Worm (Caenorhabditis elegans): Measurements from ENCODE around the gene acdh-11.

Gene acdh-11

ce11 chrIII:10562542-10562941 is 3.5 kb upstream of the acdh-11 start:
- TF ChIP-seq nhr-23 (tag; optimal IDR thresholded peaks at IDR 0.05) (peak; percentile 25), ceh-28 (tag; optimal IDR thresholded peaks at IDR 0.05) (peak; percentile 79), lin-39 (tag; optimal IDR thresholded peaks at IDR 0.05) (peak; percentile 12), egl-5 (tag; optimal IDR thresholded peaks at IDR 0.05) (no peak), elt-3 (tag; optimal IDR thresholded peaks at IDR 0.05) (no peak), ceh-16 (tag; optimal IDR thresholded peaks at IDR 0.05) (no peak), fkh-2 (tag; optimal IDR thresholded peaks at IDR 0.05) (no peak), aly-2 (tag; optimal IDR thresholded peaks at IDR 0.05) (no peak), nhr-77 (tag; optimal IDR thresholded peaks at IDR 0.05) (no peak)

ce11 chrIII:10569246-10569645 is 3.2 kb downstream of the acdh-11 start:
- no peak for TF ChIP-seq mdl-1 (tag; optimal IDR thresholded peaks at IDR 0.05)
- TF ChIP-seq nhr-76 (tag; optimal IDR thresholded peaks at IDR 0.05), result no peak
- TF ChIP-seq nfya-1 (tag; optimal IDR thresholded peaks at IDR 0.05; ENCODE audit: insufficient read depth), result peak; percentile 71
- no peak for TF ChIP-seq unc-39 (tag; optimal IDR thresholded peaks at IDR 0.05)
- no peak for TF ChIP-seq nhr-11 (tag; optimal IDR thresholded peaks at IDR 0.05)
- no peak for TF ChIP-seq hmg-11 (tag; optimal IDR thresholded peaks at IDR 0.05)

DNA sequence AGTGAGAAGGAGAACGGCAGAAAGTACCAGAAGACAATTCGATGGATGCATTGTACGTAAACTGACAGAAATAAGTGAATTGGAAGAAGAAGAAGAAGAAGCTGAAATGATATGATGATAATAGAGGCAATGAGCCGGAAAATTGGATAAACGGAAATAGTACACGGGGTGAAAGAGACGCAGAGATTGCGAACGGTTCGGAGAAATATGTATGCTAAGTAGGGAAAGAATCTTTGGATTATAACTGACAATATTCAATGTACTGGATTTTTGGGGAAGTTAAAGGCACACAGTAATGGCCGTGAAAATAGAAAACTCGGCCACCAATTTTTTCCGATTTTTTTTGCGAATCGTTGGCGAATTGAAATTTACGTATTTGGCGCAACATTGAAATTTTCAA is 9.3 kb downstream of the acdh-11 start, which contains the start of gene Y45F3A.4:
Gene Y45F3A.4, minus strand, starts transcription at position 101 of the 400 bp plus-strand sequence.
- no peak for TF ChIP-seq nhr-28 (tag; optimal IDR thresholded peaks at IDR 0.05)
- TF ChIP-seq jun-1 (tag; optimal IDR thresholded peaks at IDR 0.05), result no peak
- TF ChIP-seq ZK546.5 (tag; optimal IDR thresholded peaks at IDR 0.05), result no peak
- no peak for TF ChIP-seq nhr-25 (tag; optimal IDR thresholded peaks at IDR 0.05)
- no peak for TF ChIP-seq ama-1 (optimal IDR thresholded peaks at IDR 0.05)
- no peak for TF ChIP-seq nhr-77 (tag; optimal IDR thresholded peaks at IDR 0.05)

DNA sequence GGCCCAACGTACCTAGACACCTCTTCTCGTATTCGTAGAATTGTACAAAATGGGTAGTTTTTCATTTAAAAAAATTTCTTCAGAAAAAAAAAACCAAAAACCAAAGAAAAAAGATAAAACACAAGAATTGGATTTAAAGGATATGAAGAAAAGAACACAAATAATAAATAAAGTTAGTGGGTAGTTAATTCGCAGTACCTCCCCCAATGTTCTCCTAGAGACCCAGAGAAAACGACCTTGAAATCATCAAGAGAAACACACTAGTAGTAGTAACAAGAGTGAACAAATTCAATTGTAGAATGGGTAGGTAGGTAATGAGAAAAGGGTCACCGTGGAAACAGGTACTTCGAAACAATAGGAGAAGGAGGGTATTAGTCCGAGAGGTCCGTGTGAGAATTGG is 11.7 kb downstream of the acdh-11 start:
- TF ChIP-seq nhr-23 (tag; optimal IDR thresholded peaks at IDR 0.05) (no peak), zag-1 (tag; optimal IDR thresholded peaks at IDR 0.05) (no peak), nhr-25 (tag; optimal IDR thresholded peaks at IDR 0.05) (peak; percentile 49), egl-27 (tag; optimal IDR thresholded peaks at IDR 0.05) (no peak), pqm-1 (tag; optimal IDR thresholded peaks at IDR 0.05) (no peak), lin-15B (tag; optimal IDR thresholded peaks at IDR 0.05) (no peak), ceh-28 (tag; optimal IDR thresholded peaks at IDR 0.05) (no peak)

DNA sequence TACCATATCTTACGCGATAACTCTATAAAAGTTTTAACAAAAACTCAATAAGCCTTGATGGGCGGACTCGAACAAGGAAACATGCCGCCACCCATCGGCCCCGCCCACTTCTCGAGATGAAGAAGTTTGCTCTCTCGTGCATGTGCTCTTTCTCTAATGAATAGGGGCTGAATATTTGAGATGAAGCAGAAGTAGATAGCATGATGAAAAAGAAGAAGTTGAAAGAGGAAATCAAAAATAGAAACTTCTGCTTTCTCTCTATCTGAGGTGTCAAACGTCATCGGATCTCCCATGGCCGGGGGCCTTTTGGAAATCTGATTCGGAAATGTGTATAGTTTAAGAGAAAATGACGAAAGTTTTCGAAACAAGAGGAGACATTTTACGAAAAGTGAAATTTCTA is 12.8 kb downstream of the acdh-11 start:
- TF ChIP-seq nhr-76 (tag; optimal IDR thresholded peaks at IDR 0.05) (no peak), nhr-43 (tag; optimal IDR thresholded peaks at IDR 0.05; ENCODE audit: poor library complexity, severe bottlenecking) (no peak), ztf-11 (tag; optimal IDR thresholded peaks at IDR 0.05) (no peak), ZK546.5 (tag; optimal IDR thresholded peaks at IDR 0.05) (no peak), ceh-16 (tag; optimal IDR thresholded peaks at IDR 0.05) (no peak)

ce11 chrIII:10580206-10580605 is 14.1 kb downstream of the acdh-11 start:
- TF ChIP-seq nhr-77 (tag; optimal IDR thresholded peaks at IDR 0.05), result no peak
- peak; percentile 24 for TF ChIP-seq snpc-4 (tag; optimal IDR thresholded peaks at IDR 0.05)

ce11 chrIII:10583483-10583882 is 17.4 kb downstream of the acdh-11 start:
- TF ChIP-seq egl-5 (tag; optimal IDR thresholded peaks at IDR 0.05), result no peak
- no peak for TF ChIP-seq ceh-28 (tag; optimal IDR thresholded peaks at IDR 0.05)
- TF ChIP-seq jun-1 (tag; optimal IDR thresholded peaks at IDR 0.05), result no peak
- TF ChIP-seq ceh-16 (tag; optimal IDR thresholded peaks at IDR 0.05), result no peak
- TF ChIP-seq unc-39 (tag; optimal IDR thresholded peaks at IDR 0.05), result no peak
- TF ChIP-seq fos-1 (tag; optimal IDR thresholded peaks at IDR 0.05), result no peak
- no peak for TF ChIP-seq tbx-2 (tag; optimal IDR thresholded peaks at IDR 0.05)
- no peak for TF ChIP-seq hmg-11 (tag; optimal IDR thresholded peaks at IDR 0.05)
- TF ChIP-seq fkh-2 (tag; optimal IDR thresholded peaks at IDR 0.05), result no peak
- no peak for TF ChIP-seq pha-4 (tag; optimal IDR thresholded peaks at IDR 0.05)
- TF ChIP-seq aly-2 (tag; optimal IDR thresholded peaks at IDR 0.05), result no peak
- no peak for TF ChIP-seq mdl-1 (tag; optimal IDR thresholded peaks at IDR 0.05)
- TF ChIP-seq elt-1 (tag; optimal IDR thresholded peaks at IDR 0.05), result no peak
- no peak for TF ChIP-seq nhr-23 (tag; optimal IDR thresholded peaks at IDR 0.05)
- no peak for TF ChIP-seq ceh-82 (tag; optimal IDR thresholded peaks at IDR 0.05)
- TF ChIP-seq lin-15B (tag; optimal IDR thresholded peaks at IDR 0.05), result no peak
- TF ChIP-seq zag-1 (tag; optimal IDR thresholded peaks at IDR 0.05), result no peak
